Worm (Caenorhabditis elegans): ENCODE measurements around the gene F35H10.5.

F35H10.5 gene

DNA sequence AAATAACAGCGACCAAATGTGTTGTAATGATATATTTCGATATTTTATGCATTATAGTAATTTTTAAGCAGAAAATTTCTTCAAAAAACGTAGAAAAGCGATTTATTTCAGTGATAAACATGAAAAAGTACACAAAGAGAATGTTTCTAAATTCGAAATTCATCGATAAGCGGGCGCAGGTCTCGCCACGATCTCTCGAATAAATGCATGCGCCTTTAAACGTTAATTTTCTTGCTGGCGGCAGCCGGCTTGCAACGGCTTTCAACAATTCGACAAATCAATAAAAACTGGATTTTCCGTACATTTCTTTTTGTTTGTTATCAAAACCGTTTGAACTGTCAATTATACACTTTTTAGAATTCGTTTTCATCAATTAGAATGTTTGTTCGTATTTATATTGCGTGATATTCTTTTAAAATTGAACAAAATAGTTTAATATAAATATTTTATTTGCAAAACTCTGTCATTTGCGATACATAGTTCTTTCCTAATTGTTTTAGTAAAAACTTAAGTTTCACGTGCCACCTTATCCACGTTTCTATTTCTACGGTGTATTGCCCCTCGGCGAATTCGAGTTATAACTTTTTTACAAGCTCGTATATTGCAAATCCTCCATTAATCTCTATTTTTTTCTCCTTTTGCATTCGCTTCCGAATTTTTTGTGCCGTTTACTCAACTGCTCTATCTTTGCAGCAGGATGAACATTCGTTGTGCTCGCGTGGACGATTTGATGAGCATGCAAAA, 10.8 kb upstream of the F35H10.5 start, which contains the start of gene daf-31:
TSS of gene daf-31 (plus strand) at position 694 of the 744 bp plus-strand sequence.
- no peak for TF ChIP-seq ztf-1 (GFP tag; conservative IDR thresholded peaks at IDR 0.05)
- TF ChIP-seq unc-55 (GFP tag; optimal IDR thresholded peaks at IDR 0.05), result peak; percentile 76
- TF ChIP-seq F13H6.1 (tag; optimal IDR thresholded peaks at IDR 0.05), result peak; percentile 28
- TF ChIP-seq lin-13 (GFP tag; optimal IDR thresholded peaks at IDR 0.05), result peak; percentile 29
- TF ChIP-seq C34F6.9 (tag; optimal IDR thresholded peaks at IDR 0.05), result peak; percentile 58
- TF ChIP-seq fos-1 (tag; optimal IDR thresholded peaks at IDR 0.05), result peak; percentile 31
- no peak for TF ChIP-seq unc-39 (tag; optimal IDR thresholded peaks at IDR 0.05)
- TF ChIP-seq sma-9 (GFP tag; optimal IDR thresholded peaks at IDR 0.05), result peak; percentile 4
- TF ChIP-seq sma-9 (tag; optimal IDR thresholded peaks at IDR 0.05), result no peak
- TF ChIP-seq gmeb-1 (tag; optimal IDR thresholded peaks at IDR 0.05), result peak; percentile 54
- no peak for TF ChIP-seq unc-62 (GFP tag; optimal IDR thresholded peaks at IDR 0.05)
- no peak for TF ChIP-seq nhr-25 (tag; optimal IDR thresholded peaks at IDR 0.05)
- TF ChIP-seq lsy-2 (tag; optimal IDR thresholded peaks at IDR 0.05), result peak in 1 of 2 experiments; percentile 77
- TF ChIP-seq crh-2 (tag; optimal IDR thresholded peaks at IDR 0.05), result peak; percentile 19
- TF ChIP-seq sma-3 (GFP tag; optimal IDR thresholded peaks at IDR 0.05), result no peak
- TF ChIP-seq nhr-129 (tag; optimal IDR thresholded peaks at IDR 0.05), result peak; percentile 57

DNA sequence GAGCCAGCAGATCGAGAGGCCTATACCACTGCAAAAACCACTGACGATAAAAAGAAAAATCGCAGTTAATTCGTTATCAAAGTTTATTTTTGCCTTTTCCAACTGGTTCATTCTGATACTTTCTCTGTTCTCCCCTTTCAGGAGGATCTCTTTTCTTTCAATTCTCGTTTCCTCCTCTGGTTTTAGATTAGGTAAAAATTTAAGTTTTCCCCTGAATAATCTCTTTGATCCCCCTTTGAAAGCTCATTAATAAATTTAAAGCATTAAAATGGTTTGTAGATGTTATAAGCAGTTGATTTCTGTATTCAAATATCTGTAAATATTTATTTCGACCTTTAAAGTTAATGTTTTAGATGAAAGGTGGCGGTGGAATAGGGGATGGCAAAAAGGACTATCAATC, 9.3 kb upstream of the F35H10.5 start, which contains the start of gene K07H8.2:
TSS of gene K07H8.2 (plus strand) at position 301 of the 400 bp plus-strand sequence.
- TF ChIP-seq dmd-4 (tag; optimal IDR thresholded peaks at IDR 0.05), result no peak
- no peak for TF ChIP-seq crh-2 (tag; optimal IDR thresholded peaks at IDR 0.05)
- no peak for TF ChIP-seq ztf-4 (tag; optimal IDR thresholded peaks at IDR 0.05)
- TF ChIP-seq blmp-1 (tag; optimal IDR thresholded peaks at IDR 0.05; ENCODE audit: insufficient read depth), result no peak
- TF ChIP-seq gmeb-1 (tag; optimal IDR thresholded peaks at IDR 0.05), result no peak
- TF ChIP-seq nhr-77 (tag; optimal IDR thresholded peaks at IDR 0.05), result no peak
- no peak for TF ChIP-seq C34F6.9 (tag; optimal IDR thresholded peaks at IDR 0.05)
- no peak for TF ChIP-seq elt-3 (tag; optimal IDR thresholded peaks at IDR 0.05)
- no peak for TF ChIP-seq peb-1 (tag; optimal IDR thresholded peaks at IDR 0.05)
- TF ChIP-seq zag-1 (tag; optimal IDR thresholded peaks at IDR 0.05), result no peak
- no peak for TF ChIP-seq unc-62 (GFP tag; optimal IDR thresholded peaks at IDR 0.05)
- TF ChIP-seq mdl-1 (tag; optimal IDR thresholded peaks at IDR 0.05), result no peak
- no peak for TF ChIP-seq nhr-23 (tag; optimal IDR thresholded peaks at IDR 0.05)
- no peak for TF ChIP-seq ztf-1 (GFP tag; conservative IDR thresholded peaks at IDR 0.05)
- TF ChIP-seq aly-2 (tag; optimal IDR thresholded peaks at IDR 0.05), result no peak

- TF ChIP-seq nhr-12 (tag; optimal IDR thresholded peaks at IDR 0.05) (no peak), lsy-2 (tag; optimal IDR thresholded peaks at IDR 0.05) (no peak), ztf-1 (GFP tag; conservative IDR thresholded peaks at IDR 0.05) (no peak), ztf-11 (tag; optimal IDR thresholded peaks at IDR 0.05) (no peak)
Measured at ce11 chrIV:8294650-8295049, 5.9 kb upstream of the F35H10.5 start, which contains the start of gene tbce-1. Gene tbce-1 (plus strand): TSS chrIV:8294690.

DNA sequence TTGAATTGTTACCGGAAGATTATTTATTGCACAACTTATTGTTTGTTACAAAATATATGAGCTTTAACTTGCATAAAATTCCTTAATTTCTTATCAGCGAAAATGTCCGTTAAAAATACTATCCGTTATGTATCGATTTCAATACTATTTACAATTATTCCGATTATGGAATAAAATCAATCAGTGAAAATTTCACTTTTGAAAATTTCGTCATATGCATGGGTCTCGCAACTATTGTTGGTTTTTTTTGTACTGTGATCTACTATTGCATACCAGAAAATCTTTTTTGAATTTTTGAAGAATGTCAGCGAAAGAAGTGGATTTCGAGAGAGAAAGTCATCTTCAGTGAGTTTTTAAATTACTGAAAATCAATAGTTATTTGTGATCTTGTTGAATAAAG, 3.4 kb upstream of the F35H10.5 start, which contains the start of gene nprl-3:
TSS of gene nprl-3 (plus strand) at position 301 of the 400 bp plus-strand sequence.
- no peak for TF ChIP-seq snpc-4 (tag; optimal IDR thresholded peaks at IDR 0.05)
- TF ChIP-seq ztf-11 (tag; optimal IDR thresholded peaks at IDR 0.05), result no peak
- TF ChIP-seq nhr-6 (tag; optimal IDR thresholded peaks at IDR 0.05), result no peak
- TF ChIP-seq alr-1 (tag; optimal IDR thresholded peaks at IDR 0.05), result no peak
- TF ChIP-seq ZK546.5 (tag; optimal IDR thresholded peaks at IDR 0.05), result no peak
- no peak for TF ChIP-seq ztf-1 (GFP tag; conservative IDR thresholded peaks at IDR 0.05)
- no peak for TF ChIP-seq mab-5 (tag; optimal IDR thresholded peaks at IDR 0.05)
- no peak for TF ChIP-seq elt-1 (tag; optimal IDR thresholded peaks at IDR 0.05)
- no peak for TF ChIP-seq sma-9 (GFP tag; optimal IDR thresholded peaks at IDR 0.05)
- TF ChIP-seq sma-9 (tag; optimal IDR thresholded peaks at IDR 0.05), result no peak
- TF ChIP-seq unc-39 (tag; optimal IDR thresholded peaks at IDR 0.05), result no peak
- no peak for TF ChIP-seq lin-13 (GFP tag; optimal IDR thresholded peaks at IDR 0.05)
- no peak for TF ChIP-seq nhr-10 (tag; optimal IDR thresholded peaks at IDR 0.05)
- no peak for TF ChIP-seq skn-1 (tag; optimal IDR thresholded peaks at IDR 0.05)
- TF ChIP-seq mbf-1 (tag; optimal IDR thresholded peaks at IDR 0.05), result no peak

All from whole organism, L2 larva.